Fruit fly (Drosophila melanogaster): Measurements from ENCODE around the gene CG32640.
A peak's percentile ranks its signal among the peaks of the same experiment; 100 is the strongest.

The CG32640 gene

DNA sequence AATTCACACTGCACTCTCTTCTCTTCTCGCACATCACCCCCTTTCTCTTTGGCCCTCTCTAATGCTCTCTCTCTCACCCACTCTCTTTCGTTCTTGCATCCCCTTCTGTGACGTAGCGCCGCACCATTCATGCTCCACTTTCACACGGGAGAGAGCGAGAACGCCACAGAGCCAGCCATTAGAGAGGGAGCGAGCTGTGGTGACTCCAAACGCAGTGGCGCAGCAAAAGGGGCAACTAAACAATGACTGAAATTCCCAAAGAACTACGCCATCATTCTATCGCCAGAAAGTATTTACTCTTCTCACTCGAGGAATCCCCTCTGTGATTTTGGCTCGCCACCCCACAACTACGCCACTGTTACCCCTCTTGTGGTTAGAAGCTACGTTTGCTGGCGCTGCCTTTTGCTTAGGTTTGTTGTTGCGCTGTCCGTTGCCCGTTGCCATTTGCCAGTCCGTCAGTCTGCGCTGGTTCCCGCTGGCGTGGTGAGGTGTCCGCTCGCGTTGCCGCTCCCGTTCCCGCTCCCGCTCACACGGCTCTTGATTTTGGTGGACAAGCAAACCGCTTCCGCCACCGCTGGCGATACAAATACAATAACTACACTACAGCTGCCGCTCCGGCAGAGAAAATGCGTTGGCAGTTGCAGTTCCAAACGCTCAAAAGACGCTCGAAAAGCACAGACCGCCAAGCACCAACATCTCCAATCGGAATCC is 46.6 kb upstream of the CG32640 start (continued):
- TF ChIP-seq CG18011 (GFP tag; optimal IDR thresholded peaks at IDR 0.05) = peak; percentile 93
- TF ChIP-seq pnt (GFP tag; optimal IDR thresholded peaks at IDR 0.05) = peak; percentile 99
- TF ChIP-seq org-1 (GFP tag; optimal IDR thresholded peaks at IDR 0.05) = peak; percentile 99
- peak; percentile 97 for TF ChIP-seq CG2875 (GFP tag; optimal IDR thresholded peaks at IDR 0.05)
- peak; percentile 95 for TF ChIP-seq YL-1 (GFP tag; optimal IDR thresholded peaks at IDR 0.05)
- TF ChIP-seq CG13296 (GFP tag; optimal IDR thresholded peaks at IDR 0.05) = peak; percentile 99
- peak in 1 of 3 experiments; percentile 93 for TF ChIP-seq lola (GFP tag; optimal IDR thresholded peaks at IDR 0.05)
- TF ChIP-seq CG6254 (GFP tag; optimal IDR thresholded peaks at IDR 0.05) = peak; percentile 94
- TF ChIP-seq grau (tag; optimal IDR thresholded peaks at IDR 0.05) = peak; percentile 98
- TF ChIP-seq CG32532 (GFP tag; IDR thresholded peaks at IDR 0.05) = peak; percentile 100
- peak; percentile 98 for TF ChIP-seq croc (GFP tag; conservative IDR thresholded peaks at IDR 0.05)
- no peak for TF ChIP-seq Dfd (GFP tag; optimal IDR thresholded peaks at IDR 0.05)
- TF ChIP-seq CG10366 (GFP tag; IDR thresholded peaks at IDR 0.05) = peak; percentile 99
- TF ChIP-seq CG9215 (GFP tag; IDR thresholded peaks at IDR 0.05) = peak; percentile 98
- TF ChIP-seq grn (GFP tag; optimal IDR thresholded peaks at IDR 0.05) = peak; percentile 89
- TF ChIP-seq CG3847 (GFP tag; IDR thresholded peaks at IDR 0.05) = peak; percentile 99
- peak; percentile 98 for TF ChIP-seq C15 (GFP tag; IDR thresholded peaks at IDR 0.05)
- peak; percentile 99 for TF ChIP-seq CG18619 (GFP tag; optimal IDR thresholded peaks at IDR 0.05)
- TF ChIP-seq ap (GFP tag; IDR thresholded peaks at IDR 0.05) = peak; percentile 98
- TF ChIP-seq Med (GFP tag) = peak; percentile 100
- peak; percentile 84 for TF ChIP-seq MESR4 (GFP tag; optimal IDR thresholded peaks at IDR 0.05)
- TF ChIP-seq ATbp (GFP tag; optimal IDR thresholded peaks at IDR 0.05) = peak; percentile 99
- peak; percentile 97 for TF ChIP-seq aop (GFP tag; IDR thresholded peaks at IDR 0.05)
- TF ChIP-seq unc-4 (GFP tag; IDR thresholded peaks at IDR 0.05; ENCODE audit: partially characterized antibody) = 0 out of 2 replicates have a peak, but pooled peaks have one; percentile 33
- peak; percentile 99 for TF ChIP-seq gcm2 (GFP tag; optimal IDR thresholded peaks at IDR 0.05)
- peak; percentile 99 for TF ChIP-seq H2.0 (GFP tag; IDR thresholded peaks at IDR 0.05)
- TF ChIP-seq CG1792 (GFP tag; optimal IDR thresholded peaks at IDR 0.05) = peak; percentile 99
- TF ChIP-seq onecut (GFP tag; IDR thresholded peaks at IDR 0.05) = peak; percentile 98
- peak; percentile 99 for TF ChIP-seq gce (GFP tag; IDR thresholded peaks at IDR 0.05)
- peak; percentile 96 for TF ChIP-seq salm (tag; optimal IDR thresholded peaks at IDR 0.05)
- no peak for TF ChIP-seq pita (GFP tag; optimal IDR thresholded peaks at IDR 0.05)
- peak; percentile 98 for TF ChIP-seq NC2β (GFP tag; optimal IDR thresholded peaks at IDR 0.05)
- TF ChIP-seq CG7357 (GFP tag; IDR thresholded peaks at IDR 0.05) = peak; percentile 95
- TF ChIP-seq zen2 (GFP tag; IDR thresholded peaks at IDR 0.05; ENCODE audit: partially characterized antibody) = no peak
- TF ChIP-seq psq (GFP tag; optimal IDR thresholded peaks at IDR 0.05) = peak; percentile 93
- TF ChIP-seq Asciz (GFP tag; optimal IDR thresholded peaks at IDR 0.05) = peak; percentile 96
- TF ChIP-seq otp (GFP tag; IDR thresholded peaks at IDR 0.05) = peak; percentile 99
- TF ChIP-seq Eip74EF (GFP tag; optimal IDR thresholded peaks at IDR 0.05) = peak in 1 of 2 experiments; percentile 95
- peak; percentile 98 for TF ChIP-seq NK7.1 (GFP tag; optimal IDR thresholded peaks at IDR 0.05)
- peak; percentile 99 for TF ChIP-seq ab (GFP tag; optimal IDR thresholded peaks at IDR 0.05)
- peak; percentile 96 to 98 for TF ChIP-seq Trl (optimal IDR thresholded peaks at IDR 0.05)
- TF ChIP-seq Trl (GFP tag; optimal IDR thresholded peaks at IDR 0.05) = peak; percentile 99
- no peak for TF ChIP-seq Lpt (GFP tag; optimal IDR thresholded peaks at IDR 0.05)
- peak; percentile 97 for TF ChIP-seq CG12299 (tag; optimal IDR thresholded peaks at IDR 0.05)
- TF ChIP-seq CG14667 (GFP tag; IDR thresholded peaks at IDR 0.05) = peak; percentile 99
- peak; percentile 99 for TF ChIP-seq Mes4 (GFP tag; optimal IDR thresholded peaks at IDR 0.05)
- peak; percentile 99 for TF ChIP-seq E2f1 (GFP tag; IDR thresholded peaks at IDR 0.05)
- TF ChIP-seq CG16863 (GFP tag; optimal IDR thresholded peaks at IDR 0.05) = peak; percentile 99
- peak; percentile 87 for TF ChIP-seq CG15073 (GFP tag; optimal IDR thresholded peaks at IDR 0.05)
- no peak for TF ChIP-seq ato (GFP tag; IDR thresholded peaks at IDR 0.05; ENCODE audit: partially characterized antibody)

All from whole organism, embryonic.